Worm (Caenorhabditis elegans): ENCODE measurements around the gene fbxb-21.

ce11 chrII:1683742-1684141 is 35.1 kb upstream of the fbxb-21 start, which contains the start of gene fbxb-25:
- TF ChIP-seq F37D6.2 (tag; optimal IDR thresholded peaks at IDR 0.05): no peak
- no peak for TF ChIP-seq pqm-1 (tag; optimal IDR thresholded peaks at IDR 0.05)
- TF ChIP-seq ztf-11 (tag; optimal IDR thresholded peaks at IDR 0.05): no peak
- TF ChIP-seq ces-1 (GFP tag; optimal IDR thresholded peaks at IDR 0.05): no peak
- no peak for TF ChIP-seq ama-1 (optimal IDR thresholded peaks at IDR 0.05)
- TF ChIP-seq F44E2.7 (GFP tag; IDR thresholded peaks at IDR 0.05): no peak
- TF ChIP-seq lir-3 (tag; optimal IDR thresholded peaks at IDR 0.05): no peak
- TF ChIP-seq unc-130 (GFP tag; optimal IDR thresholded peaks at IDR 0.05): no peak
- no peak for TF ChIP-seq ztf-7 (tag; optimal IDR thresholded peaks at IDR 0.05)
- TF ChIP-seq T26A8.4 (GFP tag; IDR thresholded peaks at IDR 0.05): no peak
- no peak for TF ChIP-seq ZK546.5 (tag; optimal IDR thresholded peaks at IDR 0.05)

All from whole organism, L4 larva.